Fruit fly (Drosophila melanogaster): ENCODE measurements around the gene CG16704.

CG16704 gene

DNA sequence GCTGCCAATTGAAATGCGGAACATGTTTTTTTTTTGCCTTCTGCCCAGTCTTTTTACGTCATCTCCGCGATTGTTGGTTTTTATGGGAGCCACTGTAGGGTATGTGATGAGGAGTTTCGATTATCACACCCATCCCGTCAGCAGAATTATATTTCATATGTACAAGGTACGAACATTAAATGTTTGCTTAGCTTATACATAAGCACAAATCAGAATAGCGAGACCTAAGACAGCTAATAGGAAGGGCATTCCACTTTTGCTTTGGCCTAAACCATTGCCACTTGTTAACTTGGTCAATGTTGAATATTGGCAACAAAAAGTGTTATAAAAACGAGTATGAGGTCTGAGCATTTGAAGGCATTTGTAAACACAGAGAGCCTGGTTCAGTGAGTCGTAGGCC is 10.9 kb upstream of the CG16704 start, which contains the start of gene CG2816 (continued):
- TF ChIP-seq CG10267 (tag; optimal IDR thresholded peaks at IDR 0.05) (peak; percentile 19), Hmx (GFP tag; optimal IDR thresholded peaks at IDR 0.05) (no peak), TFAM (GFP tag; optimal IDR thresholded peaks at IDR 0.05) (no peak), CG14860 (GFP tag; IDR thresholded peaks at IDR 0.05; ENCODE audit: partially characterized antibody) (no peak), slp2 (GFP tag; optimal IDR thresholded peaks at IDR 0.05) (peak; percentile 63), CG15269 (tag; optimal IDR thresholded peaks at IDR 0.05) (peak; percentile 79), Poxn (GFP tag; IDR thresholded peaks at IDR 0.05) (peak; percentile 37; the same call in 1 of the 2 replicates), CG3281 (GFP tag; optimal IDR thresholded peaks at IDR 0.05) (peak; percentile 55), crp (GFP tag; optimal IDR thresholded peaks at IDR 0.05) (no peak), CG6791 (GFP tag; IDR thresholded peaks at IDR 0.05; ENCODE audit: partially characterized antibody) (no peak), so (GFP tag; IDR thresholded peaks at IDR 0.05) (no peak), grn (GFP tag; optimal IDR thresholded peaks at IDR 0.05) (no peak), scrt (GFP tag; optimal IDR thresholded peaks at IDR 0.05) (peak; percentile 28), salm (tag; optimal IDR thresholded peaks at IDR 0.05) (no peak), CG1024 (GFP tag; IDR thresholded peaks at IDR 0.05) (no peak), vvl (GFP tag; IDR thresholded peaks at IDR 0.05) (peak; percentile 87; the same call in 1 of the 2 replicates), BtbVII (GFP tag; optimal IDR thresholded peaks at IDR 0.05) (peak; percentile 33), CG13296 (GFP tag; optimal IDR thresholded peaks at IDR 0.05) (peak; percentile 38), Awh (GFP tag; IDR thresholded peaks at IDR 0.05) (no peak), CG6854 (GFP tag; optimal IDR thresholded peaks at IDR 0.05) (no peak), Sox102F (GFP tag; optimal IDR thresholded peaks at IDR 0.05) (peak; percentile 23), Ravus (GFP tag; IDR thresholded peaks at IDR 0.05) (no peak), CG1233 (GFP tag; optimal IDR thresholded peaks at IDR 0.05) (no peak), Lpt (GFP tag; optimal IDR thresholded peaks at IDR 0.05) (no peak), tio (GFP tag; optimal IDR thresholded peaks at IDR 0.05) (peak; percentile 36), Lim3 (GFP tag; IDR thresholded peaks at IDR 0.05) (no peak), CG2129 (GFP tag; IDR thresholded peaks at IDR 0.05; ENCODE audit: partially characterized antibody) (no peak), Oli (tag; optimal IDR thresholded peaks at IDR 0.05) (peak; percentile 42), kay (GFP tag; optimal IDR thresholded peaks at IDR 0.05) (peak; percentile 53), CG9876 (GFP tag; optimal IDR thresholded peaks at IDR 0.05) (peak; percentile 75), CG6175 (GFP tag; IDR thresholded peaks at IDR 0.05) (no peak), Dip3 (GFP tag; optimal IDR thresholded peaks at IDR 0.05) (peak; percentile 83), sug (tag; optimal IDR thresholded peaks at IDR 0.05) (peak; percentile 59), Dref (GFP tag; IDR thresholded peaks at IDR 0.05) (0 out of 2 replicates have a peak, but pooled peaks have one; percentile 25), ase (GFP tag; IDR thresholded peaks at IDR 0.05) (peak; percentile 71; the same call in 2 of the 3 replicates), pb (GFP tag; optimal IDR thresholded peaks at IDR 0.05) (no peak), CG8089 (GFP tag; optimal IDR thresholded peaks at IDR 0.05) (peak; percentile 22), CG11093 (GFP tag; IDR thresholded peaks at IDR 0.05) (no peak), CG34376 (GFP tag; optimal IDR thresholded peaks at IDR 0.05) (peak; percentile 13), D (optimal IDR thresholded peaks at IDR 0.05) (no peak), D (GFP tag; optimal IDR thresholded peaks at IDR 0.05) (no peak), sd (tag; optimal IDR thresholded peaks at IDR 0.05) (peak; percentile 61), Med (GFP tag) (peak; percentile 91), Hey (tag; optimal IDR thresholded peaks at IDR 0.05) (peak; percentile 14), pfk (GFP tag; optimal IDR thresholded peaks at IDR 0.05) (no peak), Ptx1 (GFP tag; IDR thresholded peaks at IDR 0.05) (peak; percentile 85), lov (optimal IDR thresholded peaks at IDR 0.05) (no peak), lov (GFP tag; IDR thresholded peaks at IDR 0.05) (no peak; the same call in 2 of the 3 replicates), ro (GFP tag; IDR thresholded peaks at IDR 0.05) (no peak), CG30431 (GFP tag; optimal IDR thresholded peaks at IDR 0.05) (peak; percentile 6), CG3407 (GFP tag; optimal IDR thresholded peaks at IDR 0.05) (no peak), CG7357 (GFP tag; IDR thresholded peaks at IDR 0.05) (no peak)

All from whole organism, embryonic.